Fruit fly (Drosophila melanogaster): Measurements from ENCODE around the gene Kcmf1.

The Kcmf1 gene

dm6 chr3R:8984602-8985074 lies 30.1 kb downstream of the Kcmf1 start, which contains the start of gene CG11970 (continued):
- TF ChIP-seq Lim3 (GFP tag; IDR thresholded peaks at IDR 0.05) (no peak), CG18619 (GFP tag; optimal IDR thresholded peaks at IDR 0.05) (peak; percentile 22), gsb-n (tag; optimal IDR thresholded peaks at IDR 0.05) (no peak), sd (tag; optimal IDR thresholded peaks at IDR 0.05) (no peak), Poxn (GFP tag; IDR thresholded peaks at IDR 0.05) (no peak), CG3281 (GFP tag; optimal IDR thresholded peaks at IDR 0.05) (peak; percentile 21), exex (tag; optimal IDR thresholded peaks at IDR 0.05) (no peak), Spps (tag; optimal IDR thresholded peaks at IDR 0.05) (no peak), Bgb (GFP tag; IDR thresholded peaks at IDR 0.05; ENCODE audit: partially characterized antibody) (no peak), Ets65A (GFP tag) (peak; percentile 88), CG3065 (GFP tag; optimal IDR thresholded peaks at IDR 0.05) (no peak), CG4820 (GFP tag; optimal IDR thresholded peaks at IDR 0.05) (no peak), jigr1 (GFP tag; IDR thresholded peaks at IDR 0.05) (no peak), Scr (GFP tag; IDR thresholded peaks at IDR 0.05; ENCODE audit: partially characterized antibody) (peak; percentile 73), HLH4C (GFP tag; IDR thresholded peaks at IDR 0.05; ENCODE audit: partially characterized antibody) (no peak), dysf (GFP tag; IDR thresholded peaks at IDR 0.05) (no peak; the same call in 2 of the 3 replicates), otp (GFP tag; IDR thresholded peaks at IDR 0.05) (no peak), CG2712 (tag; optimal IDR thresholded peaks at IDR 0.05) (peak; percentile 40), CG6813 (GFP tag; optimal IDR thresholded peaks at IDR 0.05) (no peak), CG9876 (GFP tag; optimal IDR thresholded peaks at IDR 0.05) (no peak), CG6683 (GFP tag; optimal IDR thresholded peaks at IDR 0.05) (no peak), CG12236 (GFP tag; optimal IDR thresholded peaks at IDR 0.05) (no peak), row (GFP tag; IDR thresholded peaks at IDR 0.05) (peak; percentile 76), hbn (GFP tag; IDR thresholded peaks at IDR 0.05; ENCODE audit: partially characterized antibody) (peak; percentile 52), H15 (GFP tag; IDR thresholded peaks at IDR 0.05) (no peak), CG13123 (GFP tag; optimal IDR thresholded peaks at IDR 0.05) (no peak), CG11093 (GFP tag; IDR thresholded peaks at IDR 0.05) (no peak), prd (optimal IDR thresholded peaks at IDR 0.05) (no peak), prd (GFP tag; IDR thresholded peaks at IDR 0.05) (peak; percentile 57; the same call in 2 of the 3 replicates), HHEX (GFP tag; optimal IDR thresholded peaks at IDR 0.05) (no peak), CG15479 (GFP tag; optimal IDR thresholded peaks at IDR 0.05) (no peak), Dip3 (GFP tag; optimal IDR thresholded peaks at IDR 0.05) (peak; percentile 55), fd3F (GFP tag; optimal IDR thresholded peaks at IDR 0.05) (no peak), CG11247 (GFP tag; IDR thresholded peaks at IDR 0.05) (no peak), pan (optimal IDR thresholded peaks at IDR 0.05) (no peak), pan (GFP tag; optimal IDR thresholded peaks at IDR 0.05 in 1 of 2, IDR thresholded peaks at IDR 0.05 in 1 of 2) (no peak), pho (GFP tag; optimal IDR thresholded peaks at IDR 0.05) (peak; percentile 56), CG9817 (tag; optimal IDR thresholded peaks at IDR 0.05) (peak; percentile 49), croc (GFP tag; conservative IDR thresholded peaks at IDR 0.05) (no peak), hkb (optimal IDR thresholded peaks at IDR 0.05) (no peak), hkb (GFP tag; IDR thresholded peaks at IDR 0.05) (no peak), CG17361 (GFP tag; IDR thresholded peaks at IDR 0.05) (peak; percentile 67; the same call in 2 of the 3 replicates), eyg (GFP tag; optimal IDR thresholded peaks at IDR 0.05) (peak; percentile 25), btn (GFP tag; optimal IDR thresholded peaks at IDR 0.05) (no peak), CG12155 (GFP tag; optimal IDR thresholded peaks at IDR 0.05) (peak; percentile 34), bcd (GFP tag; optimal IDR thresholded peaks at IDR 0.05) (no peak), CG8290 (GFP tag; optimal IDR thresholded peaks at IDR 0.05) (no peak), CG8290 (tag; optimal IDR thresholded peaks at IDR 0.05) (no peak), NK7.1 (GFP tag; optimal IDR thresholded peaks at IDR 0.05) (no peak), vfl (GFP tag; optimal IDR thresholded peaks at IDR 0.05) (peak; percentile 18), CG32532 (GFP tag; IDR thresholded peaks at IDR 0.05) (peak; percentile 43; the same call in 1 of the 2 replicates), CG16863 (GFP tag; optimal IDR thresholded peaks at IDR 0.05) (no peak), esg (GFP tag; conservative IDR thresholded peaks at IDR 0.05) (no peak)
